Worm (Caenorhabditis elegans) whole organism, late embryonic: ENCODE data around the gene C18C4.7.

Experiments used
- C38D4.7 ChIP-seq: fragments of 200-800 bp; sonication (Bioruptor generic); optimal IDR thresholded peaks from 2 replicates; lab custom pipeline; 2018; ENCODE audit warnings: mild to moderate bottlenecking, missing genetic modification characterization, moderate library complexity, missing compliant biosample characterization
- K02D7.2 ChIP-seq: sonication (generic microtip); optimal IDR thresholded peaks from 2 replicates; lab custom pipeline; 2017; ENCODE audit warnings: mild to moderate bottlenecking, missing genetic modification characterization, missing compliant biosample characterization
- K09A11.1 ChIP-seq: sonication (generic microtip); optimal IDR thresholded peaks from 2 replicates; lab custom pipeline; 2017; ENCODE audit warnings: antibody characterized with exemption, mild to moderate bottlenecking, missing genetic modification characterization, missing compliant biosample characterization; ENCODE audit not compliant: insufficient read depth
- T23F11.4 ChIP-seq: fragments of 200-800 bp; sonication (Bioruptor generic); optimal IDR thresholded peaks from 2 replicates; lab custom pipeline; 2018; ENCODE audit warnings: mild to moderate bottlenecking, missing genetic modification characterization, missing compliant biosample characterization
- Y22D7AL.16 ChIP-seq: sonication (generic microtip); optimal IDR thresholded peaks from 2 replicates; lab custom pipeline; 2016; ENCODE audit warnings: missing genetic modification characterization, missing compliant biosample characterization
- ahr-1 ChIP-seq: sonication (generic microtip); optimal IDR thresholded peaks from 2 replicates; lab custom pipeline; 2016; ENCODE audit warnings: missing genetic modification characterization, missing compliant biosample characterization
- ceh-18 ChIP-seq: sonication (generic microtip); optimal IDR thresholded peaks from 2 replicates; lab custom pipeline; 2016; ENCODE audit warnings: missing genetic modification characterization, missing compliant biosample characterization
- ceh-19 ChIP-seq: fragments of 200-800 bp; sonication (Bioruptor generic); optimal IDR thresholded peaks from 2 replicates; lab custom pipeline; 2018; ENCODE audit warnings: mild to moderate bottlenecking, missing genetic modification characterization, missing compliant biosample characterization
- ceh-2 ChIP-seq: sonication (generic microtip); optimal IDR thresholded peaks from 2 replicates; lab custom pipeline; 2016; ENCODE audit warnings: missing genotype, missing genetic modification characterization, missing compliant biosample characterization
- ceh-22 ChIP-seq: sonication (generic microtip); optimal IDR thresholded peaks from 2 replicates; lab custom pipeline; 2017; ENCODE audit warnings: missing biosample characterization, missing genetic modification characterization
- ceh-30 ChIP-seq: fragments of 150-350 bp; optimal IDR thresholded peaks from 2 replicates; lab custom pipeline; 2014; ENCODE audit warnings: missing biosample characterization, missing genetic modification characterization
- ceh-31 ChIP-seq: sonication (generic microtip); optimal IDR thresholded peaks from 2 replicates; lab custom pipeline; 2016; ENCODE audit warnings: missing genetic modification characterization, missing compliant biosample characterization
- ceh-34 ChIP-seq: sonication (generic microtip); optimal IDR thresholded peaks from 2 replicates; lab custom pipeline; 2016; ENCODE audit warnings: mild to moderate bottlenecking, missing genetic modification characterization, missing compliant biosample characterization
- ceh-45 ChIP-seq: fragments of 200-800 bp; sonication (Bioruptor generic); IDR thresholded peaks from 2 replicates; pipeline ENCODE4 v1.3.6; 2022; ENCODE audit warnings: missing genetic modification reagents, missing genetic modification characterization, missing compliant biosample characterization
- ceh-48 ChIP-seq: sonication (generic microtip); optimal IDR thresholded peaks from 2 replicates; lab custom pipeline; 2016; ENCODE audit warnings: missing genetic modification characterization, inconsistent platforms, missing compliant biosample characterization
- ceh-9 ChIP-seq: sonication (generic microtip); optimal IDR thresholded peaks from 2 replicates; lab custom pipeline; 2016; ENCODE audit warnings: mild to moderate bottlenecking, missing genetic modification characterization, inconsistent platforms, missing compliant biosample characterization
- dve-1 ChIP-seq: sonication (generic microtip); optimal IDR thresholded peaks from 2 replicates; lab custom pipeline; 2017; ENCODE audit warnings: antibody characterized with exemption, mild to moderate bottlenecking, missing genetic modification characterization, missing compliant biosample characterization
- eyg-1 ChIP-seq: sonication (generic microtip); optimal IDR thresholded peaks from 2 replicates; lab custom pipeline; 2016; ENCODE audit warnings: missing genotype, missing genetic modification characterization, missing compliant biosample characterization
- fax-1 ChIP-seq: sonication (generic microtip); optimal IDR thresholded peaks from 2 replicates; lab custom pipeline; 2016; ENCODE audit warnings: missing genotype, missing genetic modification characterization, missing compliant biosample characterization
- fkh-10 ChIP-seq: fragments of 150-350 bp; optimal IDR thresholded peaks from 2 replicates; lab custom pipeline; 2014; ENCODE audit warnings: missing biosample characterization, missing genetic modification reagents, missing genetic modification characterization
- gmeb-2 ChIP-seq: sonication (generic microtip); optimal IDR thresholded peaks from 2 replicates; lab custom pipeline; 2016; ENCODE audit warnings: missing genetic modification characterization, inconsistent platforms, missing compliant biosample characterization
- hlh-13 ChIP-seq: fragments of 200-800 bp; sonication (Bioruptor generic); optimal IDR thresholded peaks from 2 replicates; lab custom pipeline; 2018; ENCODE audit warnings: mild to moderate bottlenecking, missing genetic modification characterization, missing compliant biosample characterization
- hlh-30 ChIP-seq: sonication (generic microtip); optimal IDR thresholded peaks from 2 replicates; lab custom pipeline; 2017; ENCODE audit warnings: antibody characterized with exemption, missing genetic modification characterization, missing compliant biosample characterization; ENCODE audit not compliant: insufficient read depth
- lim-6 ChIP-seq: sonication (generic microtip); optimal IDR thresholded peaks from 2 replicates; lab custom pipeline; 2016; ENCODE audit warnings: missing genetic modification characterization, missing compliant biosample characterization
- mec-3 ChIP-seq: sonication (generic microtip); optimal IDR thresholded peaks from 2 replicates; lab custom pipeline; 2016; ENCODE audit warnings: borderline replicate concordance, missing genetic modification characterization, missing compliant biosample characterization
- nfya-1 ChIP-seq: sonication (generic microtip); optimal IDR thresholded peaks from 2 replicates; lab custom pipeline; 2017; ENCODE audit warnings: missing genetic modification characterization, mild to moderate bottlenecking, missing compliant biosample characterization, antibody characterized with exemption, moderate library complexity
- nhr-11 ChIP-seq: fragments of 150-350 bp; optimal IDR thresholded peaks from 2 replicates; lab custom pipeline; 2014; ENCODE audit warnings: missing biosample characterization, missing genetic modification characterization
- nhr-232 ChIP-seq: sonication (generic microtip); optimal IDR thresholded peaks from 2 replicates; lab custom pipeline; 2016; ENCODE audit warnings: missing genetic modification characterization, missing compliant biosample characterization
- odd-2 ChIP-seq: sonication (generic microtip); optimal IDR thresholded peaks from 2 replicates; lab custom pipeline; 2017; ENCODE audit warnings: antibody characterized with exemption, mild to moderate bottlenecking, missing genetic modification characterization, missing compliant biosample characterization
- pag-3 ChIP-seq: sonication (generic microtip); optimal IDR thresholded peaks from 2 replicates; lab custom pipeline; 2016; ENCODE audit warnings: missing compliant biosample characterization, missing genetic modification characterization, borderline replicate concordance
- pha-2 ChIP-seq: sonication (generic microtip); optimal IDR thresholded peaks from 2 replicates; lab custom pipeline; 2017; ENCODE audit warnings: mild to moderate bottlenecking, missing genetic modification characterization, missing compliant biosample characterization
- pqm-1 ChIP-seq: sonication (generic microtip); optimal IDR thresholded peaks from 2 replicates; lab custom pipeline; 2016; ENCODE audit warnings: missing genetic modification characterization, missing compliant biosample characterization
- pros-1 ChIP-seq: fragments of 150-350 bp; optimal IDR thresholded peaks from 2 replicates; lab custom pipeline; 2014; ENCODE audit warnings: missing biosample characterization, missing genetic modification reagents, missing genetic modification characterization
- ref-2 ChIP-seq: sonication (generic microtip); optimal IDR thresholded peaks from 2 replicates; lab custom pipeline; 2016; ENCODE audit warnings: missing genetic modification characterization, missing compliant biosample characterization
- rnt-1 ChIP-seq: sonication (generic microtip); optimal IDR thresholded peaks from 2 replicates; lab custom pipeline; 2016; ENCODE audit warnings: missing genetic modification characterization, missing compliant biosample characterization
- sdc-2 ChIP-seq: sonication (generic microtip); optimal IDR thresholded peaks from 2 replicates; lab custom pipeline; 2016; ENCODE audit warnings: missing genotype, missing genetic modification characterization, missing compliant biosample characterization
- unc-3 ChIP-seq, 2 experiments: fragments of 200-800 bp in 1 of 2; sonication (Bioruptor generic) in 1 of 2; sonication (generic microtip) in 1 of 2; conservative IDR thresholded peaks in 1 of 2; optimal IDR thresholded peaks in 1 of 2; 2 replicates each; pipeline versions ENCODE4 v1.3.6 to Lab custom; 2016 to 2022; ENCODE audit warnings: missing compliant biosample characterization in 2 of 2, missing genetic modification characterization in 2 of 2, missing genetic modification reagents in 1 of 2
- unc-42 ChIP-seq: sonication (generic microtip); optimal IDR thresholded peaks from 2 replicates; lab custom pipeline; 2016; ENCODE audit warnings: missing genotype, missing genetic modification characterization, missing compliant biosample characterization
- unc-55 ChIP-seq: sonication (generic microtip); optimal IDR thresholded peaks from 2 replicates; lab custom pipeline; 2017; ENCODE audit warnings: missing biosample characterization, missing genetic modification reagents, missing genetic modification characterization
- unc-86 ChIP-seq: sonication (generic microtip); optimal IDR thresholded peaks from 2 replicates; lab custom pipeline; 2016; ENCODE audit warnings: missing genetic modification characterization, missing compliant biosample characterization
- ztf-16 ChIP-seq: sonication (generic microtip); optimal IDR thresholded peaks from 2 replicates; lab custom pipeline; 2017; ENCODE audit warnings: missing genetic modification characterization, missing compliant biosample characterization

The C18C4.7 gene

ce11 chrV:5584293-5584776, 17.3 kb upstream of the C18C4.7 start, which contains the start of gene pas-6:
TSS of gene pas-6 (minus strand) at chrV:5584343.
- TF ChIP-seq ceh-30 (tag; lab: Kevin White, UChicago) (no peak), unc-42 (tag; lab: Kevin White, UChicago) (no peak), pag-3 (tag; lab: Kevin White, UChicago) (no peak), nfya-1 (tag; lab: Kevin White, UChicago) (peak; percentile 13)

ce11 chrV:5582860-5583259, 15.8 kb upstream of the C18C4.7 start:
- TF ChIP-seq unc-55 (peak; percentile 46), ceh-48 (tag; lab: Kevin White, UChicago) (no peak)

DNA sequence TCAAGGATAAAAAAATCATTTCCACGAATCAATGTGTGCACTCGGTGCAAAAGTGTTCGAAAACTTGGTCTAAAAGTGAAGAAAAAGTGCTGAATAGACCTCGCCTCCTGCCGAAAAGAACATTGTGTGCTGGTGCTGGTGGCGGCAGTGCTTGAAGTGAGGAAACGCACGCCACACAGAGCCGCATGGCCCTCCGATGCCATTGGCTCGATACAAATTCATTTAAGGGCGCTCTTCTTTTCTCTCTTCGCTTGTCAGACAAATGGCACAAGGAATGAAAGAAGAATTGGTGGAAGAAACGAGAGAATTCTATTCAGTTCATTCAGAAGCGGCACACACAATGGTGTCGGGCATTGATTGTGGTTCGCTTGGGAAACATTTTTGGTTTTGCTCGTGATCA, 15.3 kb upstream of the C18C4.7 start:
- no peak for TF ChIP-seq ref-2 (tag; lab: Kevin White, UChicago)
- TF ChIP-seq nfya-1 (tag; lab: Kevin White, UChicago) = peak; percentile 35
- no peak for TF ChIP-seq ceh-9 (tag; lab: Kevin White, UChicago)
- peak; percentile 82 for TF ChIP-seq unc-42 (tag; lab: Kevin White, UChicago)

- TF ChIP-seq ceh-31 (tag; lab: Kevin White, UChicago) = no peak
- TF ChIP-seq hlh-30 (tag; lab: Kevin White, UChicago) = no peak
- no peak for TF ChIP-seq odd-2
- no peak for TF ChIP-seq pqm-1 (tag; lab: Kevin White, UChicago)
- no peak for TF ChIP-seq ceh-9 (tag; lab: Kevin White, UChicago)
- no peak for TF ChIP-seq ref-2 (tag; lab: Kevin White, UChicago)
- TF ChIP-seq hlh-13 = no peak
- TF ChIP-seq T23F11.4 (GFP tag; lab: Kevin White, UChicago) = no peak
- TF ChIP-seq pag-3 (tag; lab: Kevin White, UChicago) = no peak
- TF ChIP-seq ceh-22 (tag; lab: Kevin White, UChicago) = no peak
- no peak for TF ChIP-seq mec-3 (tag; lab: Kevin White, UChicago)
- no peak for TF ChIP-seq gmeb-2
- no peak for TF ChIP-seq fkh-10 (GFP tag; lab: Kevin White, UChicago)
- TF ChIP-seq sdc-2 (tag; lab: Kevin White, UChicago) = no peak
- TF ChIP-seq unc-55 = no peak
- TF ChIP-seq dve-1 (tag; lab: Kevin White, UChicago) = no peak
- no peak for TF ChIP-seq C38D4.7 (GFP tag; lab: Kevin White, UChicago)
- TF ChIP-seq ceh-30 (tag; lab: Kevin White, UChicago) = no peak
- no peak for TF ChIP-seq ahr-1
Measured at ce11 chrV:5581312-5581711, 14.3 kb upstream of the C18C4.7 start, which contains the start of gene klc-2. TSS of gene klc-2 (minus strand) at chrV:5581412.

DNA sequence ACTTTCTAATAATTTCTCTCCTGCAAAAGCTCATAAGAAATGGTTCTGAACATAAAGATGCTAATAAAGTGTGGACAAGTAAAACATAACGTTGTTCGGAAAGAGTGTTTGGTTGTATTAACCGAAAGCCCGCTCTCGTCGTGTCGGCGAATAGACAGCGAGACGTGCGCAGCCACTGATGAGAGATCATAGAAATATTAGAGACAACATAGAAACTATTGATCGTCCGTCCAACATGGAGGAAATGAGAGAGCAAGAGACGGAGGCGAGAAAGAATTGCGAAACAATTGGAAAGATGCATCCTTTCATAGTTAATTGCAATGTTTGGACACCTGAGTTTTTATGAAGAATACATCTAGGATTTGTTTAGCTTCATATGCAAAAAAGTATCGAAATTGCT, 13.5 kb upstream of the C18C4.7 start:
- TF ChIP-seq C38D4.7 (GFP tag; lab: Kevin White, UChicago) = no peak
- TF ChIP-seq unc-55 = peak; percentile 38
- no peak for TF ChIP-seq ceh-19 (GFP tag; lab: Kevin White, UChicago)
- no peak for TF ChIP-seq pros-1 (tag; lab: Kevin White, UChicago)
- no peak for TF ChIP-seq unc-3 (GFP tag; conservative IDR thresholded peaks at IDR 0.05; lab: Robert Waterston, UW)
- no peak for TF ChIP-seq unc-3 (tag; optimal IDR thresholded peaks at IDR 0.05; lab: Kevin White, UChicago)
- no peak for TF ChIP-seq eyg-1 (tag; lab: Kevin White, UChicago)
- TF ChIP-seq ceh-31 (tag; lab: Kevin White, UChicago) = peak; percentile 74
- TF ChIP-seq ceh-34 (tag; lab: Kevin White, UChicago) = no peak
- TF ChIP-seq nhr-11 (tag; lab: Kevin White, UChicago) = no peak
- no peak for TF ChIP-seq Y22D7AL.16 (tag; lab: Kevin White, UChicago)
- TF ChIP-seq lim-6 = no peak
- no peak for TF ChIP-seq rnt-1 (tag; lab: Kevin White, UChicago)
- TF ChIP-seq ceh-30 (tag; lab: Kevin White, UChicago) = no peak
- no peak for TF ChIP-seq unc-86
- TF ChIP-seq unc-42 (tag; lab: Kevin White, UChicago) = peak; percentile 30
- no peak for TF ChIP-seq fax-1 (tag; lab: Kevin White, UChicago)
- no peak for TF ChIP-seq ceh-45 (GFP tag; lab: Robert Waterston, UW)
- TF ChIP-seq ceh-2 (tag; lab: Kevin White, UChicago) = peak; percentile 46
- TF ChIP-seq pha-2 (tag; lab: Kevin White, UChicago) = no peak
- no peak for TF ChIP-seq ztf-16 (tag; lab: Kevin White, UChicago)
- TF ChIP-seq dve-1 (tag; lab: Kevin White, UChicago) = no peak
- TF ChIP-seq ceh-18 (tag; lab: Kevin White, UChicago) = no peak
- no peak for TF ChIP-seq ceh-22 (tag; lab: Kevin White, UChicago)
- TF ChIP-seq sdc-2 (tag; lab: Kevin White, UChicago) = no peak
- TF ChIP-seq K09A11.1 (tag; lab: Kevin White, UChicago) = peak; percentile 69
- no peak for TF ChIP-seq hlh-13
- no peak for TF ChIP-seq ceh-9 (tag; lab: Kevin White, UChicago)
- no peak for TF ChIP-seq K02D7.2
- no peak for TF ChIP-seq nhr-232 (tag; lab: Kevin White, UChicago)
- TF ChIP-seq hlh-30 (tag; lab: Kevin White, UChicago) = no peak
